Worm (Caenorhabditis elegans) whole organism, L3 larva: ENCODE measurements around the gene clc-6.
A peak's percentile ranks its signal among the peaks of the same experiment; 100 is the strongest.

ENCODE experiments used
- R02D3.7 ChIP-seq: fragments of 150-350 bp; optimal IDR thresholded peaks from 2 replicates; lab custom pipeline; 2014; ENCODE audit warnings: missing biosample characterization, missing genetic modification characterization
- ZK546.5 ChIP-seq: sonication (generic microtip); optimal IDR thresholded peaks from 2 replicates; lab custom pipeline; 2017; ENCODE audit warnings: missing biosample characterization, missing genetic modification characterization
- aly-2 ChIP-seq: fragments of 150-350 bp; optimal IDR thresholded peaks from 2 replicates; lab custom pipeline; 2014; ENCODE audit warnings: missing biosample characterization, missing genetic modification characterization
- ceh-16 ChIP-seq: sonication (generic microtip); optimal IDR thresholded peaks from 2 replicates; lab custom pipeline; 2017; ENCODE audit warnings: missing biosample characterization, missing genetic modification characterization
- ceh-28 ChIP-seq: fragments of 150-350 bp; optimal IDR thresholded peaks from 2 replicates; lab custom pipeline; 2014; ENCODE audit warnings: missing biosample characterization, missing genetic modification reagents, missing genetic modification characterization
- ceh-82 ChIP-seq: fragments of 150-350 bp; optimal IDR thresholded peaks from 2 replicates; lab custom pipeline; 2014; ENCODE audit warnings: missing biosample characterization, missing genetic modification characterization
- daf-12 ChIP-seq: fragments of 150-350 bp; optimal IDR thresholded peaks from 2 replicates; lab custom pipeline; 2014; ENCODE audit warnings: missing biosample characterization, missing genetic modification reagents, missing genetic modification characterization
- egl-27 ChIP-seq: sonication (generic microtip); optimal IDR thresholded peaks from 4 replicates; lab custom pipeline; 2017; ENCODE audit warnings: missing biosample characterization, missing genetic modification reagents, missing genetic modification characterization
- elt-2 ChIP-seq: sonication (generic microtip); optimal IDR thresholded peaks from 2 replicates; lab custom pipeline; 2016; ENCODE audit warnings: missing genetic modification reagents, mild to moderate bottlenecking, missing genetic modification characterization, missing compliant biosample characterization
- eor-1 ChIP-seq, 2 experiments: fragments of 150-350 bp; optimal IDR thresholded peaks; 2 replicates each; lab custom pipeline; 2014 to 2018; ENCODE audit warnings: missing biosample characterization in 2 of 2, missing genetic modification characterization in 2 of 2
- fkh-10 ChIP-seq: sonication (generic microtip); optimal IDR thresholded peaks from 2 replicates; lab custom pipeline; 2017; ENCODE audit warnings: missing biosample characterization, missing genetic modification reagents, missing genetic modification characterization
- fkh-2 ChIP-seq: fragments of 150-350 bp; optimal IDR thresholded peaks from 2 replicates; lab custom pipeline; 2014; ENCODE audit warnings: missing biosample characterization, missing genetic modification reagents, missing genetic modification characterization
- hmg-11 ChIP-seq: sonication (generic microtip); optimal IDR thresholded peaks from 2 replicates; lab custom pipeline; 2016; ENCODE audit warnings: missing genetic modification characterization, missing compliant biosample characterization
- jun-1 ChIP-seq: fragments of 150-350 bp; optimal IDR thresholded peaks from 2 replicates; lab custom pipeline; 2014; ENCODE audit warnings: missing biosample characterization, missing genetic modification reagents, missing genetic modification characterization
- lin-15B ChIP-seq: fragments of 150-350 bp; optimal IDR thresholded peaks from 2 replicates; lab custom pipeline; 2014; ENCODE audit warnings: missing biosample characterization, missing genetic modification characterization
- lin-39 ChIP-seq: fragments of 150-350 bp; optimal IDR thresholded peaks from 2 replicates; lab custom pipeline; 2018; ENCODE audit warnings: missing biosample characterization, missing genetic modification reagents, missing genetic modification characterization
- lsy-12 ChIP-seq: sonication (generic microtip); optimal IDR thresholded peaks from 2 replicates; lab custom pipeline; 2016; ENCODE audit warnings: mild to moderate bottlenecking, missing genetic modification characterization, missing compliant biosample characterization
- mdl-1 ChIP-seq: fragments of 150-350 bp; optimal IDR thresholded peaks from 2 replicates; lab custom pipeline; 2014; ENCODE audit warnings: missing biosample characterization, missing genetic modification characterization
- mml-1 ChIP-seq: fragments of 150-350 bp; sonication (generic microtip); optimal IDR thresholded peaks from 3 replicates; lab custom pipeline; 2014; ENCODE audit warnings: missing biosample characterization, missing genetic modification characterization
- nhr-11 ChIP-seq: fragments of 150-350 bp; optimal IDR thresholded peaks from 2 replicates; lab custom pipeline; 2014; ENCODE audit warnings: missing biosample characterization, missing genetic modification characterization
- nhr-23 ChIP-seq: fragments of 150-350 bp; optimal IDR thresholded peaks from 2 replicates; lab custom pipeline; 2014; ENCODE audit warnings: missing biosample characterization, missing genetic modification reagents, missing genetic modification characterization
- nhr-237 ChIP-seq: fragments of 150-350 bp; optimal IDR thresholded peaks from 2 replicates; lab custom pipeline; 2014; ENCODE audit warnings: missing biosample characterization, missing genetic modification characterization
- nhr-25 ChIP-seq: sonication (generic microtip); optimal IDR thresholded peaks from 2 replicates; lab custom pipeline; 2017; ENCODE audit warnings: missing biosample characterization, missing genetic modification characterization
- nhr-43 ChIP-seq: sonication (generic microtip); optimal IDR thresholded peaks from 2 replicates; lab custom pipeline; 2016; ENCODE audit warnings: mild to moderate bottlenecking, missing genetic modification characterization, missing compliant biosample characterization; ENCODE audit not compliant: poor library complexity, severe bottlenecking
- nhr-67 ChIP-seq: fragments of 150-350 bp; optimal IDR thresholded peaks from 2 replicates; lab custom pipeline; 2014; ENCODE audit warnings: missing biosample characterization, missing genetic modification characterization
- nhr-77 ChIP-seq: fragments of 150-350 bp; optimal IDR thresholded peaks from 2 replicates; lab custom pipeline; 2014; ENCODE audit warnings: missing biosample characterization, missing genetic modification characterization
- pha-4 ChIP-seq: fragments of 150-350 bp; optimal IDR thresholded peaks from 2 replicates; lab custom pipeline; 2014; ENCODE audit warnings: missing biosample characterization, missing genetic modification reagents, missing genetic modification characterization
- pqm-1 ChIP-seq: fragments of 150-350 bp; optimal IDR thresholded peaks from 2 replicates; lab custom pipeline; 2017; ENCODE audit warnings: missing biosample characterization, missing genetic modification characterization, inconsistent platforms
- skn-1 ChIP-seq: fragments of 150-350 bp; optimal IDR thresholded peaks from 2 replicates; lab custom pipeline; 2014; ENCODE audit warnings: missing biosample characterization, missing genetic modification characterization
- snpc-4 ChIP-seq: fragments of 150-350 bp; optimal IDR thresholded peaks from 2 replicates; lab custom pipeline; 2014; ENCODE audit warnings: missing biosample characterization, missing genetic modification characterization
- tbx-2 ChIP-seq: sonication (generic microtip); optimal IDR thresholded peaks from 2 replicates; lab custom pipeline; 2016; ENCODE audit warnings: mild to moderate bottlenecking, missing genetic modification characterization, missing compliant biosample characterization
- unc-62 ChIP-seq: fragments of 150-350 bp; sonication (generic microtip); optimal IDR thresholded peaks from 4 replicates; lab custom pipeline; 2014; ENCODE audit warnings: missing biosample characterization, missing genetic modification reagents, missing genetic modification characterization
- zag-1 ChIP-seq: fragments of 150-350 bp; optimal IDR thresholded peaks from 2 replicates; lab custom pipeline; 2014; ENCODE audit warnings: missing biosample characterization, missing genetic modification characterization
- ztf-11 ChIP-seq: fragments of 150-350 bp; optimal IDR thresholded peaks from 2 replicates; lab custom pipeline; 2014; ENCODE audit warnings: missing biosample characterization, missing genetic modification characterization

The clc-6 gene

ce11 chrV:11196109-11196508 is at the start of gene clc-6:
TSS of gene clc-6 (minus strand) at chrV:11196209.
- TF ChIP-seq eor-1 (tag; optimal IDR thresholded peaks at IDR 0.05; lab: Kevin White, UChicago): no peak

- TF ChIP-seq R02D3.7 (tag; lab: Kevin White, UChicago) (no peak), tbx-2 (tag; lab: Kevin White, UChicago) (no peak), jun-1 (tag; lab: Kevin White, UChicago) (no peak), nhr-237 (tag; lab: Kevin White, UChicago) (no peak), mml-1 (tag; lab: Kevin White, UChicago) (no peak), skn-1 (no peak)
These were observed 49.0 kb upstream of the clc-6 start for ce11 chrV:11245029-11245428.

ce11 chrV:11244539-11244938 is 48.5 kb upstream of the clc-6 start, which contains the start of gene mxl-1:
TSS of gene mxl-1 (plus strand) at chrV:11244839.
- TF ChIP-seq mdl-1 (tag; lab: Kevin White, UChicago) (no peak), fkh-10 (no peak), lin-39 (no peak)

- no peak for TF ChIP-seq tbx-2 (tag; lab: Kevin White, UChicago)
- TF ChIP-seq ztf-11 (tag; lab: Kevin White, UChicago): no peak
- no peak for TF ChIP-seq nhr-77 (tag; lab: Kevin White, UChicago)
These were observed 45.6 kb upstream of the clc-6 start, which contains the start of gene pgap-1 for ce11 chrV:11241580-11241979. TSS of gene pgap-1 (plus strand) at chrV:11241880.

- TF ChIP-seq nhr-25 (tag; lab: Kevin White, UChicago): peak; percentile 52
- TF ChIP-seq R02D3.7 (tag; lab: Kevin White, UChicago): peak; percentile 98
- TF ChIP-seq snpc-4 (tag; lab: Kevin White, UChicago): peak; percentile 60
- no peak for TF ChIP-seq nhr-237 (tag; lab: Kevin White, UChicago)
- TF ChIP-seq unc-62 (GFP tag; lab: Kevin White, UChicago): no peak
- TF ChIP-seq elt-2 (tag; lab: Kevin White, UChicago): peak; percentile 53
- no peak for TF ChIP-seq ceh-28 (tag; lab: Kevin White, UChicago)
- TF ChIP-seq hmg-11 (tag; lab: Kevin White, UChicago): no peak
- peak; percentile 55 for TF ChIP-seq lin-15B (tag; lab: Kevin White, UChicago)
- no peak for TF ChIP-seq nhr-67 (tag; lab: Kevin White, UChicago)
- no peak for TF ChIP-seq egl-27 (tag; lab: Kevin White, UChicago)
- TF ChIP-seq ceh-82 (tag; lab: Kevin White, UChicago): peak; percentile 61
- TF ChIP-seq lin-39: peak; percentile 57
- no peak for TF ChIP-seq aly-2 (tag; lab: Kevin White, UChicago)
- no peak for TF ChIP-seq daf-12
- TF ChIP-seq nhr-11 (tag; lab: Kevin White, UChicago): no peak
- TF ChIP-seq zag-1: no peak
- TF ChIP-seq lsy-12: no peak
- TF ChIP-seq nhr-77 (tag; lab: Kevin White, UChicago): no peak
- TF ChIP-seq nhr-43 (tag; lab: Kevin White, UChicago): peak; percentile 60
- peak; percentile 47 for TF ChIP-seq nhr-23
- TF ChIP-seq ZK546.5: no peak
- TF ChIP-seq pha-4 (tag; lab: Kevin White, UChicago): peak; percentile 67
- TF ChIP-seq fkh-10: no peak
- TF ChIP-seq ceh-16 (tag; lab: Kevin White, UChicago): no peak
- TF ChIP-seq fkh-2 (tag; lab: Kevin White, UChicago): no peak
These were observed 43.2 kb upstream of the clc-6 start, which contains the start of the genes dvc-1 and ima-1 for ce11 chrV:11239187-11239725. TSS of gene dvc-1 (minus strand) at chrV:11239331. TSS of gene ima-1 (plus strand) at chrV:11239675.

- TF ChIP-seq elt-2 (tag; lab: Kevin White, UChicago) (peak; percentile 98), jun-1 (tag; lab: Kevin White, UChicago) (no peak), pqm-1 (tag; lab: Kevin White, UChicago) (peak; percentile 52)
These were observed 39.9 kb upstream of the clc-6 start for ce11 chrV:11235876-11236275.
